Worm (Caenorhabditis elegans): ENCODE results near the gene F18C5.9.

Gene F18C5.9

DNA sequence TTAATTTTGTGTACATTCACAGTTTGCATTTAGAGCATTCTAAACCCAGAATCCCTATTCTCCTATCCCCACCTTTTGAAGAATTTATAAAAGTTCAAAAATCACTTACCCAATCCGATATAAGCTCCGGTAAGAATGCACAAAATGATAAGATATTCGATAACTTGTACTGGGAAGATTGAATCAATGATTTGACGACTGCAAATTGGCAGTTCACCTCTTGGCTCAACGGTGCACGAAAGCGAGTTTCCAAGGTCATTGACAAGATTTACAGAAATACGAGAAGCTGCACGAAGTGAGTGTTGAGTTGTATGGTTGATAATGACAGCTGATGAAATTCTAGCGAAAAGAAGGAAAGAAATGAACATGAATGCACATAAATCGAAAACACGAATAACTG lies 6.6 kb upstream of the F18C5.9 start:
- no peak for TF ChIP-seq egl-13 (tag; optimal IDR thresholded peaks at IDR 0.05)
- no peak for TF ChIP-seq dpl-1 (GFP tag; optimal IDR thresholded peaks at IDR 0.05)
- no peak for TF ChIP-seq jun-1 (tag; optimal IDR thresholded peaks at IDR 0.05)
- TF ChIP-seq lin-14 (GFP tag; optimal IDR thresholded peaks at IDR 0.05), result no peak
- no peak for TF ChIP-seq fkh-8 (tag; optimal IDR thresholded peaks at IDR 0.05)
- TF ChIP-seq rnt-1 (tag; optimal IDR thresholded peaks at IDR 0.05), result no peak
- no peak for TF ChIP-seq C34B4.2 (tag; optimal IDR thresholded peaks at IDR 0.05)
- TF ChIP-seq nhr-71 (tag; optimal IDR thresholded peaks at IDR 0.05), result no peak
- TF ChIP-seq aha-1 (tag; optimal IDR thresholded peaks at IDR 0.05), result no peak
- TF ChIP-seq mab-9 (GFP tag; IDR thresholded peaks at IDR 0.05), result no peak
- TF ChIP-seq nhr-11 (tag; optimal IDR thresholded peaks at IDR 0.05), result no peak
- TF ChIP-seq fos-1 (tag; optimal IDR thresholded peaks at IDR 0.05), result no peak
- no peak for TF ChIP-seq unc-130 (tag; optimal IDR thresholded peaks at IDR 0.05)
- no peak for TF ChIP-seq grh-1 (GFP tag; IDR thresholded peaks at IDR 0.05)
- TF ChIP-seq dsc-1 (tag; optimal IDR thresholded peaks at IDR 0.05), result no peak
- no peak for TF ChIP-seq ces-1 (GFP tag; optimal IDR thresholded peaks at IDR 0.05)
- TF ChIP-seq mef-2 (tag; optimal IDR thresholded peaks at IDR 0.05), result no peak

DNA sequence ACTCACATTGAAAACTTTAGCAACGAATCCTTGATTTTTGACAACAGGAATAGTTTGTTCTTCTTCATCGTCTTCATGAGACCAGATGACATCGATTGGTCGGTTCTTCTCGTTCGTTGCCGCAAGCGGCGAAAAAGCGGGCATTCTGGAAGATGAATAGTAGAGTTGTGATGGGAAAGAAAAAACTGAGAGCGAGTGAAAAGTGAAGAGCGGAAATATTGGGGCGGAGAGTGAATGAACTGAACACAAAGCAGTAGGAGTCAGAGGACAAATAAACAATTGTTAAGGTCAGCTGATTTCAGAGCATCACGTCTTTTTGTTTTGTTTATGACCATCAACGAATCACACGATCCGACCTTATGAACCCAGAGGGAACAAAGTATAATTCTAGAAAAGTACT lies 5.6 kb upstream of the F18C5.9 start, which contains the start of gene F18C5.10:
F18C5.10 (minus strand) TSS at position 145 of the 400 bp plus-strand sequence.
- TF ChIP-seq ceh-8 (GFP tag; optimal IDR thresholded peaks at IDR 0.05), result no peak
- peak; percentile 16 for TF ChIP-seq rnt-1 (tag; optimal IDR thresholded peaks at IDR 0.05)
- TF ChIP-seq C16A3.4 (tag; optimal IDR thresholded peaks at IDR 0.05), result peak; percentile 20
- peak; percentile 14 for TF ChIP-seq ama-1 (optimal IDR thresholded peaks at IDR 0.05)
- TF ChIP-seq nhr-19 (GFP tag; conservative IDR thresholded peaks at IDR 0.05), result peak; percentile 36
- TF ChIP-seq mef-2 (tag; optimal IDR thresholded peaks at IDR 0.05), result no peak
- TF ChIP-seq lsy-2 (tag; optimal IDR thresholded peaks at IDR 0.05), result peak in 1 of 2 experiments; percentile 26
- TF ChIP-seq lin-35 (GFP tag; optimal IDR thresholded peaks at IDR 0.05), result peak in 1 of 2 experiments; percentile 44
- TF ChIP-seq snu-23 (GFP tag; optimal IDR thresholded peaks at IDR 0.05), result peak; percentile 11
- peak in 1 of 2 experiments; percentile 1 for TF ChIP-seq mdl-1 (tag; optimal IDR thresholded peaks at IDR 0.05)
- TF ChIP-seq skn-1 (tag; optimal IDR thresholded peaks at IDR 0.05), result no peak

DNA sequence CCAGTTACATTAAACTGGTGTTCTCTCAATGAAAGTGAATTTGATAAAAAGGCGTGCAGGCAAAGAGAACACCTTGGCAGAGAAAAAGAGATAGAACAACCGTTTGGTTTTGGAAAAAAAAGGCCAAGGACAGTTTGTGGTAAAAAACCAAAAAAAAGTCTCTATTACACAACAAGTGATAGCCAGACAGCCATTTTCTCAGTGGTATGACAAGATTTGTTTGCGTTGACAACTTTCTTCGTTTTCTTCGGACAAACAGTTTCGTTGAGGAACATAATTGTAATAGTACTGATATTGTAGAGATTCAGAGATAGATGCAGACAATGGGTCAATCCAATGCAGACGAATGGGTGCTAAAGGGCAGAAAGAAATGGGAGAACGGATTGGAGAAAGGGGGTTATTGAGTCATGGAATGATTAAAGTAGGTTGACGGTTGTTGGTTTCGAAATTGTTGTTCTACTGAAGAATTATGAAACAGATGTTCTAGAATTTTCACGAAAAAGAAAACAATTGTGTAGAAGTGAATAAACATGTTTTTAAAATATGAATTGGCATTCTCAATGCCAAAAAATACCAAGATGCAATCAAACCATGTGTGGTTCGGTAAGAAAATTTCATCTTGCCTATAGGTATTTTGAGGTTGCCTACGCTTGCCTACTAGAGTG lies 4.6 kb upstream of the F18C5.9 start:
- TF ChIP-seq elt-2 (tag; optimal IDR thresholded peaks at IDR 0.05) (no peak), F16B12.6 (tag; optimal IDR thresholded peaks at IDR 0.05) (no peak), nhr-237 (tag; optimal IDR thresholded peaks at IDR 0.05) (no peak), blmp-1 (tag; optimal IDR thresholded peaks at IDR 0.05) (peak; percentile 65), hpl-2 (GFP tag; optimal IDR thresholded peaks at IDR 0.05) (no peak), lin-14 (GFP tag; optimal IDR thresholded peaks at IDR 0.05) (peak; percentile 65), ama-1 (optimal IDR thresholded peaks at IDR 0.05) (peak; percentile 51), zip-4 (GFP tag; optimal IDR thresholded peaks at IDR 0.05) (no peak), ces-1 (GFP tag; optimal IDR thresholded peaks at IDR 0.05) (no peak), elt-3 (tag; optimal IDR thresholded peaks at IDR 0.05) (peak in 1 of 6 experiments; percentile 6), mdl-1 (tag; optimal IDR thresholded peaks at IDR 0.05) (no peak), mef-2 (tag; optimal IDR thresholded peaks at IDR 0.05) (no peak), unc-30 (tag; optimal IDR thresholded peaks at IDR 0.05) (no peak), ztf-4 (tag; optimal IDR thresholded peaks at IDR 0.05) (no peak), rnt-1 (tag; optimal IDR thresholded peaks at IDR 0.05) (no peak), nhr-85 (tag) (peak; percentile 57), lin-15B (tag; optimal IDR thresholded peaks at IDR 0.05) (no peak), pag-3 (tag; optimal IDR thresholded peaks at IDR 0.05; ENCODE audit: borderline replicate concordance, insufficient read depth) (no peak), skn-1 (tag; optimal IDR thresholded peaks at IDR 0.05) (peak; percentile 0), aha-1 (tag; optimal IDR thresholded peaks at IDR 0.05) (no peak), pqm-1 (tag; optimal IDR thresholded peaks at IDR 0.05) (no peak), mep-1 (tag; optimal IDR thresholded peaks at IDR 0.05) (no peak)

All from whole organism, L1 larva.